Fruit fly (Drosophila melanogaster): ENCODE results near the gene Spase22-23.

The Spase22-23 gene

DNA sequence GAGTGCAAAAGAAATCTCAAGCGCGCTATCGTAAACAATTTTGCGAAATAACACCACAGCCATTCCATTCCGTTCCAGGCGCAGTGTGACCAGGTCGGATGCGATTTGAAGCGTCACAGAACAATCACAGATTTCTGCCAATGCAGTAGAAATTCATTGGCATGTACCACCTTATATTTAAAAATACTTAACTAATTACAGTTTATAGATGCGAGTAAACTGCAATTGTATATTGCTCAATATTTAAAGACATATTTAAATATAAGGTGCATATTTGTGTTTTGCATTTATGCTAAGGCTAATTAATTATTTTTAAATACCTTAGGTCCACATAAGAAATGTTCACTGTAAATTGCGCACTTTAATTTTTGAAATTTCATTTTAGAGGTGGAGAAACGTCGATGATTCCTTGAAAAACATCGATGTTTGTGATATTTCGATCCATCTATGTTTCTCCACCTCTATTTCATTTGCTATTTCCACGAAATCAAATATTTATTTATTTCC is 36.4 kb downstream of the Spase22-23 start, which contains the start of the genes SMC6 and CG6204 (continued):
- TF ChIP-seq Atf6 (GFP tag; IDR thresholded peaks at IDR 0.05) = peak; percentile 94
- TF ChIP-seq HLHmδ (GFP tag; optimal IDR thresholded peaks at IDR 0.05) = no peak
- TF ChIP-seq CG2678 (tag; optimal IDR thresholded peaks at IDR 0.05) = peak; percentile 97
- peak; percentile 88 for TF ChIP-seq CG11093 (GFP tag; IDR thresholded peaks at IDR 0.05)
- peak; percentile 92 for TF ChIP-seq CG4820 (GFP tag; optimal IDR thresholded peaks at IDR 0.05)
- peak; percentile 85 for TF ChIP-seq onecut (GFP tag; IDR thresholded peaks at IDR 0.05)
- peak; percentile 52 for TF ChIP-seq CG10565 (GFP tag; optimal IDR thresholded peaks at IDR 0.05)
- TF ChIP-seq HLH4C (GFP tag; IDR thresholded peaks at IDR 0.05; ENCODE audit: partially characterized antibody) = no peak
- TF ChIP-seq Sry-β (GFP tag; optimal IDR thresholded peaks at IDR 0.05) = peak; percentile 17
- peak; percentile 70 for TF ChIP-seq wek (GFP tag; optimal IDR thresholded peaks at IDR 0.05)
- peak; percentile 78 for TF ChIP-seq CG5953 (GFP tag; IDR thresholded peaks at IDR 0.05)
- TF ChIP-seq pb (GFP tag; optimal IDR thresholded peaks at IDR 0.05) = peak; percentile 48
- peak; percentile 95 for TF ChIP-seq CG12391 (tag; optimal IDR thresholded peaks at IDR 0.05)
- peak; percentile 93 for TF ChIP-seq NfI (GFP tag; optimal IDR thresholded peaks at IDR 0.05)
- TF ChIP-seq da (GFP tag; optimal IDR thresholded peaks at IDR 0.05) = peak; percentile 59
- TF ChIP-seq Poxn (GFP tag; IDR thresholded peaks at IDR 0.05) = peak; percentile 92
- peak; percentile 90 for TF ChIP-seq CG14667 (GFP tag; IDR thresholded peaks at IDR 0.05)
- peak; percentile 95 for TF ChIP-seq sob (GFP tag; IDR thresholded peaks at IDR 0.05)
- peak; percentile 95 for TF ChIP-seq CG10366 (GFP tag; IDR thresholded peaks at IDR 0.05)
- TF ChIP-seq CG6791 (GFP tag; IDR thresholded peaks at IDR 0.05; ENCODE audit: partially characterized antibody) = no peak
- peak; percentile 88 for TF ChIP-seq CG15011 (GFP tag; optimal IDR thresholded peaks at IDR 0.05)
- TF ChIP-seq sens (GFP tag) = peak; percentile 98
- TF ChIP-seq ems (GFP tag; optimal IDR thresholded peaks at IDR 0.05) = peak; percentile 71
- TF ChIP-seq Oaz (GFP tag; IDR thresholded peaks at IDR 0.05) = peak; percentile 87
- TF ChIP-seq CG17361 (GFP tag; IDR thresholded peaks at IDR 0.05) = peak; percentile 97
- peak; percentile 71 for TF ChIP-seq Atf-2 (GFP tag; optimal IDR thresholded peaks at IDR 0.05)
- TF ChIP-seq CG7372 (GFP tag; IDR thresholded peaks at IDR 0.05) = peak; percentile 92
- TF ChIP-seq CG12744 (GFP tag; optimal IDR thresholded peaks at IDR 0.05) = peak; percentile 80
- peak; percentile 94 for TF ChIP-seq CG14710 (tag; optimal IDR thresholded peaks at IDR 0.05)
- peak; percentile 64 for TF ChIP-seq CG9797 (GFP tag; optimal IDR thresholded peaks at IDR 0.05)
- TF ChIP-seq CG4360 (GFP tag; IDR thresholded peaks at IDR 0.05) = peak; percentile 59
- peak; percentile 80 for TF ChIP-seq vfl (GFP tag; optimal IDR thresholded peaks at IDR 0.05)
- TF ChIP-seq exex (tag; optimal IDR thresholded peaks at IDR 0.05) = peak; percentile 77
- TF ChIP-seq CG4282 (GFP tag; optimal IDR thresholded peaks at IDR 0.05) = peak; percentile 13
- peak; percentile 84 for TF ChIP-seq CG30020 (tag; optimal IDR thresholded peaks at IDR 0.05)
- peak; percentile 77 for TF ChIP-seq NC2β (GFP tag; optimal IDR thresholded peaks at IDR 0.05)
- TF ChIP-seq Blimp-1 (GFP tag; optimal IDR thresholded peaks at IDR 0.05) = peak; percentile 90
- peak; percentile 87 for TF ChIP-seq CG12219 (GFP tag; optimal IDR thresholded peaks at IDR 0.05)
- peak; percentile 84 for TF ChIP-seq odd (GFP tag; optimal IDR thresholded peaks at IDR 0.05)
- peak; percentile 85 for TF ChIP-seq sens-2 (GFP tag; IDR thresholded peaks at IDR 0.05)
- peak; percentile 94 for TF ChIP-seq Hsf (GFP tag; optimal IDR thresholded peaks at IDR 0.05)
- peak; percentile 87 for TF ChIP-seq CG15601 (tag; optimal IDR thresholded peaks at IDR 0.05)
- peak; percentile 95 for TF ChIP-seq CG11695 (GFP tag; IDR thresholded peaks at IDR 0.05)
- peak; percentile 86 for TF ChIP-seq slou (GFP tag; optimal IDR thresholded peaks at IDR 0.05)
- peak; percentile 93 for TF ChIP-seq ara (GFP tag; IDR thresholded peaks at IDR 0.05)
- no peak for TF ChIP-seq usp (GFP tag; optimal IDR thresholded peaks at IDR 0.05)
- TF ChIP-seq CG2712 (tag; optimal IDR thresholded peaks at IDR 0.05) = peak; percentile 95
- peak; percentile 96 for TF ChIP-seq fd3F (GFP tag; optimal IDR thresholded peaks at IDR 0.05)
- peak; percentile 86 for TF ChIP-seq CG11696 (GFP tag; IDR thresholded peaks at IDR 0.05)
- peak; percentile 94 for TF ChIP-seq Ada2b (GFP tag; IDR thresholded peaks at IDR 0.05)
- no peak for TF ChIP-seq mld (GFP tag; IDR thresholded peaks at IDR 0.05; ENCODE audit: partially characterized antibody)
